Worm (Caenorhabditis elegans): ENCODE data around the gene flp-18.

DNA sequence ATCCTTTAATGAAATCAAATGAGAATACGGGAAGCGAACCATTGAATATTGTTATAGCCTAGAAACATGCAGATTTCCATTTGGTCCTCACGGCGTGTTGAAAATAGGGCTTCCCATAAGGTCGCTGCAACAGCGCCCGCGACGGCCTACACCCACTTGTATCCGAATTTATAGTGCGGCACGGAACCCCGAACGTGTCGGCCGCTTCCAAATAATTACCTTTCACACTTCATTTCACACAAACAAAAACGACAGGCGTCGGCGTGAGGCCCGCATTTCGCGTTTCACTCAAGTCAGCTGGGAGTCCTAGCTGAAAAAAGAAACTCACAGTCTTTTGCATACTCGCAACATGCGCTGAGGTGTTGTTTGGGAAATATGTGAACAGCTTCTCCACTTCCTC lies 15.1 kb upstream of the flp-18 start:
- no peak for TF ChIP-seq jun-1 (tag; optimal IDR thresholded peaks at IDR 0.05)
- no peak for TF ChIP-seq zip-2 (tag; optimal IDR thresholded peaks at IDR 0.05)
- TF ChIP-seq zfp-3 (GFP tag; conservative IDR thresholded peaks at IDR 0.05) = no peak
- no peak for TF ChIP-seq nhr-41 (GFP tag; IDR thresholded peaks at IDR 0.05)
- TF ChIP-seq nhr-77 (tag; optimal IDR thresholded peaks at IDR 0.05) = no peak
- TF ChIP-seq nhr-28 (tag; optimal IDR thresholded peaks at IDR 0.05) = no peak
- no peak for TF ChIP-seq egl-27 (tag; optimal IDR thresholded peaks at IDR 0.05)
- TF ChIP-seq nhr-25 (tag; optimal IDR thresholded peaks at IDR 0.05; ENCODE audit: borderline replicate concordance, insufficient read depth) = no peak

Measured in whole organism, L4 larva.